Fruit fly (Drosophila melanogaster): ENCODE data around the gene Pcyt2.

Pcyt2 gene

DNA sequence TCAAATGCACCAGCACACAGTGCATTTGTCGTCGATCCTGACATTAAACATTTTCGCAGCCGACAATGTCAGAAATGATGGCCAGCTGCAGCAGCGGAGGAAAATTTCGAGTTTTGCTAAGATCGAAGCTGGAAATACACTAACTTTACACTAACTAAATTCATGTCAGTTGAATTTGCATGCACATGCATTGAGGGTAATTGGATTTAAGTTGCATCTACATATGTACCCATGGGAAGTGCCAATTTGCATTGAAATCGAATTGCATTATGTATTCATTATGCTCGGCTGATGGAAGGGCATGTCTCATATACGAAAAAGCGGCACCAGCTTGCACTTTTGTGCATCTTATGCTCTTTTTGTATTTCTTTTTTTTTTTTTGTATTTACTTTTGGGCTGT, 31.5 kb downstream of the Pcyt2 start (continued):
- TF ChIP-seq Trl (optimal IDR thresholded peaks at IDR 0.05) (no peak), Trl (GFP tag; optimal IDR thresholded peaks at IDR 0.05) (no peak), E2f1 (GFP tag; IDR thresholded peaks at IDR 0.05) (no peak), gfzf (GFP tag; optimal IDR thresholded peaks at IDR 0.05) (no peak), CG9437 (GFP tag; optimal IDR thresholded peaks at IDR 0.05) (no peak), ab (GFP tag; optimal IDR thresholded peaks at IDR 0.05) (no peak), CG31224 (GFP tag; IDR thresholded peaks at IDR 0.05) (no peak), CG33213 (GFP tag; optimal IDR thresholded peaks at IDR 0.05) (no peak), Asciz (GFP tag; optimal IDR thresholded peaks at IDR 0.05) (peak; percentile 16), eve (GFP tag; optimal IDR thresholded peaks at IDR 0.05) (no peak), CG10274 (GFP tag; optimal IDR thresholded peaks at IDR 0.05) (no peak), ato (GFP tag; IDR thresholded peaks at IDR 0.05; ENCODE audit: partially characterized antibody) (no peak), peb (GFP tag; IDR thresholded peaks at IDR 0.05) (no peak), zf30C (GFP tag; optimal IDR thresholded peaks at IDR 0.05) (no peak), Gsc (GFP tag; IDR thresholded peaks at IDR 0.05) (no peak), CG16815 (GFP tag; optimal IDR thresholded peaks at IDR 0.05) (no peak), Doc2 (GFP tag; IDR thresholded peaks at IDR 0.05) (no peak), psq (GFP tag; optimal IDR thresholded peaks at IDR 0.05) (no peak), croc (GFP tag; conservative IDR thresholded peaks at IDR 0.05) (peak; percentile 16; the same call in 1 of the 3 replicates), CG15269 (tag; optimal IDR thresholded peaks at IDR 0.05) (no peak), CG1233 (GFP tag; optimal IDR thresholded peaks at IDR 0.05) (no peak), Ssrp (tag; optimal IDR thresholded peaks at IDR 0.05) (no peak), her (GFP tag; optimal IDR thresholded peaks at IDR 0.05) (no peak), CG15696 (tag; optimal IDR thresholded peaks at IDR 0.05) (no peak), CG12219 (GFP tag; optimal IDR thresholded peaks at IDR 0.05) (no peak), pan (optimal IDR thresholded peaks at IDR 0.05) (no peak), pan (GFP tag; optimal IDR thresholded peaks at IDR 0.05 in 1 of 2, IDR thresholded peaks at IDR 0.05 in 1 of 2) (peak in 1 of 2 experiments; percentile 47), CG2875 (GFP tag; optimal IDR thresholded peaks at IDR 0.05) (no peak), CG17186 (GFP tag; optimal IDR thresholded peaks at IDR 0.05) (no peak), Fer2 (tag; optimal IDR thresholded peaks at IDR 0.05) (no peak), sna (GFP tag; IDR thresholded peaks at IDR 0.05; ENCODE audit: partially characterized antibody) (no peak), Sox100B (GFP tag; optimal IDR thresholded peaks at IDR 0.05) (peak; percentile 9), CG15514 (GFP tag; optimal IDR thresholded peaks at IDR 0.05) (no peak), kah (GFP tag; optimal IDR thresholded peaks at IDR 0.05) (no peak), Antp (GFP tag; optimal IDR thresholded peaks at IDR 0.05) (no peak), aop (GFP tag; IDR thresholded peaks at IDR 0.05) (no peak), CG8359 (GFP tag; optimal IDR thresholded peaks at IDR 0.05; ENCODE audit: borderline replicate concordance) (no peak), wek (GFP tag; optimal IDR thresholded peaks at IDR 0.05) (no peak), CG1647 (GFP tag; optimal IDR thresholded peaks at IDR 0.05) (no peak), CG7786 (GFP tag; optimal IDR thresholded peaks at IDR 0.05) (no peak), CG7372 (GFP tag; IDR thresholded peaks at IDR 0.05) (no peak), D19A (tag; optimal IDR thresholded peaks at IDR 0.05) (peak; percentile 81), chn (GFP tag; optimal IDR thresholded peaks at IDR 0.05) (no peak), CG13287 (GFP tag; IDR thresholded peaks at IDR 0.05; ENCODE audit: partially characterized antibody) (no peak), CG18476 (GFP tag; optimal IDR thresholded peaks at IDR 0.05) (no peak), Ets97D (GFP tag; optimal IDR thresholded peaks at IDR 0.05) (no peak), D (optimal IDR thresholded peaks at IDR 0.05) (no peak), D (GFP tag; optimal IDR thresholded peaks at IDR 0.05) (no peak), cg (GFP tag; optimal IDR thresholded peaks at IDR 0.05) (no peak), CG2116 (GFP tag; optimal IDR thresholded peaks at IDR 0.05) (no peak), CG9609 (GFP tag; optimal IDR thresholded peaks at IDR 0.05) (no peak), Lpt (GFP tag; optimal IDR thresholded peaks at IDR 0.05) (no peak), Poxn (GFP tag; IDR thresholded peaks at IDR 0.05) (no peak)

Measured in whole organism, embryonic.